Fruit fly (Drosophila melanogaster) whole organism, embryonic: ENCODE results near the gene LysD.

Source experiments
- Aef1 ChIP-seq: fragments of 200-800 bp; sonication (Bioruptor generic); IDR thresholded peaks from 3 replicates; pipeline ENCODE4 v1.3.6; 2022; ENCODE audit warnings: missing biosample characterization, missing genetic modification characterization
- Antp ChIP-seq: fragments of 200-800 bp; sonication (Bioruptor generic); optimal IDR thresholded peaks from 3 replicates; lab custom pipeline; 2016; ENCODE audit warnings: missing biosample characterization, missing genetic modification characterization
- CG10147 ChIP-seq: fragments of 200-800 bp; sonication (Bioruptor generic); optimal IDR thresholded peaks from 2 replicates; lab custom pipeline; 2019; ENCODE audit warnings: missing biosample characterization, mild to moderate bottlenecking, missing genetic modification characterization, moderate library complexity
- CG10321 ChIP-seq: fragments of 200-800 bp; sonication (Bioruptor generic); IDR thresholded peaks from 2 replicates; pipeline ENCODE4 v1.3.6; 2022; ENCODE audit warnings: missing biosample characterization, missing genetic modification characterization
- CG11456 ChIP-seq: fragments of 200-800 bp; sonication (Bioruptor generic); IDR thresholded peaks from 3 replicates; pipeline ENCODE4 v1.3.6; 2022; ENCODE audit warnings: missing biosample characterization, missing genetic modification characterization
- CG11560 ChIP-seq: fragments of 200-800 bp; sonication (Bioruptor generic); IDR thresholded peaks from 3 replicates; pipeline ENCODE4 v1.3.6; 2022; ENCODE audit warnings: missing biosample characterization, missing genetic modification characterization
- CG12155 ChIP-seq: fragments of 200-800 bp; sonication (Bioruptor generic); optimal IDR thresholded peaks from 3 replicates; lab custom pipeline; 2016; ENCODE audit warnings: missing biosample characterization, missing genetic modification characterization
- CG12236 ChIP-seq: fragments of 200-800 bp; sonication (Bioruptor generic); optimal IDR thresholded peaks from 2 replicates; lab custom pipeline; 2016; ENCODE audit warnings: missing biosample characterization, missing genetic modification characterization
- CG12744 ChIP-seq: fragments of 200-800 bp; sonication (Bioruptor generic); optimal IDR thresholded peaks from 2 replicates; lab custom pipeline; 2016; ENCODE audit warnings: missing biosample characterization, missing genetic modification characterization
- CG13123 ChIP-seq: fragments of 200-800 bp; sonication (Bioruptor generic); optimal IDR thresholded peaks from 2 replicates; lab custom pipeline; 2016; ENCODE audit warnings: missing biosample characterization, missing genetic modification characterization
- CG14710 ChIP-seq: fragments of 200-800 bp; sonication (Bioruptor generic); optimal IDR thresholded peaks from 3 replicates; lab custom pipeline; 2019; ENCODE audit warnings: missing biosample characterization, mild to moderate bottlenecking, missing genetic modification characterization, moderate library complexity
- CG15696 ChIP-seq: fragments of 200-800 bp; sonication (Bioruptor generic); optimal IDR thresholded peaks from 2 replicates; lab custom pipeline; 2019; ENCODE audit warnings: missing biosample characterization, mild to moderate bottlenecking, missing genetic modification characterization, moderate library complexity
- CG16813 ChIP-seq: fragments of 200-800 bp; sonication (Bioruptor generic); IDR thresholded peaks from 3 replicates; pipeline ENCODE4 v1.3.6; 2022; ENCODE audit warnings: missing biosample characterization, missing genetic modification characterization; ENCODE audit not compliant: partially characterized antibody
- CG18262 ChIP-seq: fragments of 200-800 bp; optimal IDR thresholded peaks from 3 replicates; lab custom pipeline; 2019; ENCODE audit warnings: missing biosample characterization, mild to moderate bottlenecking, missing genetic modification characterization, moderate library complexity
- CG2116 ChIP-seq: fragments of 200-800 bp; sonication (Bioruptor generic); optimal IDR thresholded peaks from 3 replicates; lab custom pipeline; 2018; ENCODE audit warnings: missing biosample characterization, mild to moderate bottlenecking, missing genetic modification characterization
- CG30020 ChIP-seq: fragments of 200-800 bp; optimal IDR thresholded peaks from 2 replicates; lab custom pipeline; 2019; ENCODE audit warnings: missing biosample characterization, mild to moderate bottlenecking, missing genetic modification characterization, moderate library complexity
- CG34224 ChIP-seq: fragments of 200-800 bp; sonication (Bioruptor generic); IDR thresholded peaks from 3 replicates; pipeline ENCODE4 v1.3.6; 2022; ENCODE audit warnings: missing biosample characterization, missing genetic modification characterization; ENCODE audit not compliant: partially characterized antibody
- CG3847 ChIP-seq: fragments of 200-800 bp; sonication (Bioruptor generic); IDR thresholded peaks from 2 replicates; pipeline ENCODE4 v1.3.6; 2022; ENCODE audit warnings: missing biosample characterization, missing genetic modification characterization
- CG42726 ChIP-seq: fragments of 200-800 bp; sonication (Bioruptor generic); IDR thresholded peaks from 2 replicates; pipeline ENCODE4 v1.3.6; 2022; ENCODE audit warnings: missing biosample characterization, missing genetic modification characterization; ENCODE audit not compliant: partially characterized antibody
- CG7928 ChIP-seq: fragments of 200-800 bp; sonication (Bioruptor generic); optimal IDR thresholded peaks from 2 replicates; lab custom pipeline; 2017; ENCODE audit warnings: missing biosample characterization, mild to moderate bottlenecking, missing genetic modification characterization
- CG9727 ChIP-seq: fragments of 200-800 bp; sonication (Bioruptor generic); optimal IDR thresholded peaks from 3 replicates; lab custom pipeline; 2017; ENCODE audit warnings: missing biosample characterization, mild to moderate bottlenecking, missing genetic modification characterization
- Dip3 ChIP-seq: fragments of 200-800 bp; sonication (Bioruptor generic); optimal IDR thresholded peaks from 3 replicates; lab custom pipeline; 2016; ENCODE audit warnings: missing biosample characterization, missing genetic modification characterization
- Ets97D ChIP-seq: fragments of 200-800 bp; sonication (Bioruptor generic); optimal IDR thresholded peaks from 3 replicates; lab custom pipeline; 2016; ENCODE audit warnings: missing biosample characterization, missing genetic modification characterization
- HLH3B ChIP-seq: fragments of 200-800 bp; sonication (Bioruptor generic); IDR thresholded peaks from 2 replicates; pipeline ENCODE4 v1.3.6; 2022; ENCODE audit warnings: missing biosample characterization, missing genetic modification characterization
- Hsf ChIP-seq: fragments of 200-800 bp; sonication (Bioruptor generic); optimal IDR thresholded peaks from 3 replicates; lab custom pipeline; 2016; ENCODE audit warnings: missing biosample characterization, missing genetic modification characterization
- MTF-1 ChIP-seq: fragments of 200-800 bp; sonication (Bioruptor generic); optimal IDR thresholded peaks from 2 replicates; lab custom pipeline; 2018; ENCODE audit warnings: missing biosample characterization, mild to moderate bottlenecking, missing genetic modification characterization, borderline replicate concordance
- NC2β ChIP-seq: fragments of 200-800 bp; sonication (Bioruptor generic); optimal IDR thresholded peaks from 2 replicates; lab custom pipeline; 2016; ENCODE audit warnings: missing biosample characterization, missing genetic modification characterization
- Oaz ChIP-seq: fragments of 200-800 bp; sonication (Bioruptor generic); IDR thresholded peaks from 2 replicates; pipeline ENCODE4 v1.3.6; 2022; ENCODE audit warnings: missing biosample characterization, missing genetic modification characterization
- Sox102F ChIP-seq: fragments of 200-800 bp; sonication (Bioruptor generic); optimal IDR thresholded peaks from 2 replicates; lab custom pipeline; 2018; ENCODE audit warnings: missing biosample characterization, mild to moderate bottlenecking, missing genetic modification characterization, moderate library complexity
- Xrp1 ChIP-seq: fragments of 200-800 bp; sonication (Bioruptor generic); IDR thresholded peaks from 2 replicates; pipeline ENCODE4 v1.3.6; 2022; ENCODE audit warnings: missing biosample characterization, missing genetic modification characterization
- YL-1 ChIP-seq: fragments of 200-800 bp; sonication (Bioruptor generic); optimal IDR thresholded peaks from 3 replicates; lab custom pipeline; 2017; ENCODE audit warnings: missing biosample characterization, mild to moderate bottlenecking, missing genetic modification characterization
- al ChIP-seq: fragments of 200-800 bp; sonication (Bioruptor generic); IDR thresholded peaks from 2 replicates; pipeline ENCODE4 v1.3.6; 2022; ENCODE audit warnings: missing biosample characterization, missing genetic modification characterization
- ap ChIP-seq: fragments of 200-800 bp; sonication (Bioruptor generic); IDR thresholded peaks from 2 replicates; pipeline ENCODE4 v1.3.6; 2022; ENCODE audit warnings: missing biosample characterization, missing genetic modification characterization
- cato ChIP-seq: fragments of 200-800 bp; sonication (Bioruptor generic); optimal IDR thresholded peaks from 2 replicates; lab custom pipeline; 2016; ENCODE audit warnings: missing biosample characterization, missing genetic modification characterization, borderline replicate concordance
- dimm ChIP-seq: fragments of 200-800 bp; sonication (Bioruptor generic); IDR thresholded peaks from 2 replicates; pipeline ENCODE4 v1.3.6; 2022; ENCODE audit warnings: missing biosample characterization, missing genetic modification characterization
- gem ChIP-seq: fragments of 200-800 bp; sonication (Bioruptor generic); optimal IDR thresholded peaks from 2 replicates; lab custom pipeline; 2019; ENCODE audit warnings: missing biosample characterization, mild to moderate bottlenecking, missing genetic modification characterization, moderate library complexity
- hth ChIP-seq: fragments of >200 bp; optimal IDR thresholded peaks from 2 replicates; lab custom pipeline; 2017; ENCODE audit warnings: inconsistent platforms
- lola ChIP-seq, 3 experiments: fragments of >200 bp in 2 of 3; fragments of 200-800 bp in 1 of 3; sonication (Bioruptor generic) in 1 of 3; optimal IDR thresholded peaks; 2 replicates each; lab custom pipeline; 2017 to 2019; ENCODE audit warnings: missing biosample characterization in 3 of 3, missing genetic modification characterization in 3 of 3, mild to moderate bottlenecking in 1 of 3, moderate library complexity in 1 of 3
- mam ChIP-seq: fragments of 200-800 bp; sonication (Bioruptor generic); optimal IDR thresholded peaks from 3 replicates; lab custom pipeline; 2016; ENCODE audit warnings: missing biosample characterization, missing genetic modification characterization
- nau ChIP-seq: fragments of 200-800 bp; sonication (Bioruptor generic); optimal IDR thresholded peaks from 3 replicates; lab custom pipeline; 2017; ENCODE audit warnings: missing biosample characterization, mild to moderate bottlenecking, missing genetic modification characterization, missing genetic modification reagents
- p53 ChIP-seq: fragments of 200-800 bp; sonication (Bioruptor generic); optimal IDR thresholded peaks from 2 replicates; lab custom pipeline; 2016; ENCODE audit warnings: missing biosample characterization, missing genetic modification characterization
- phol ChIP-seq: fragments of 200-800 bp; sonication (Bioruptor generic); optimal IDR thresholded peaks from 3 replicates; lab custom pipeline; 2018; ENCODE audit warnings: missing biosample characterization, mild to moderate bottlenecking, missing genetic modification characterization, moderate library complexity
- sisA ChIP-seq: fragments of 200-800 bp; sonication (Bioruptor generic); IDR thresholded peaks from 2 replicates; pipeline ENCODE4 v1.3.6; 2022; ENCODE audit warnings: missing biosample characterization, missing genetic modification characterization
- slp2 ChIP-seq: fragments of 200-800 bp; sonication (Bioruptor generic); optimal IDR thresholded peaks from 2 replicates; lab custom pipeline; 2016; ENCODE audit warnings: missing biosample characterization, missing genetic modification characterization
- so ChIP-seq: fragments of 200-800 bp; sonication (Bioruptor generic); IDR thresholded peaks from 3 replicates; pipeline ENCODE4 v1.3.6; 2022; ENCODE audit warnings: missing biosample characterization, missing genetic modification characterization
- tgo ChIP-seq: fragments of 200-800 bp; sonication (Bioruptor generic); IDR thresholded peaks from 3 replicates; pipeline ENCODE4 v1.3.6; 2022; ENCODE audit warnings: missing biosample characterization, missing genetic modification characterization
- tll ChIP-seq, 2 experiments: fragments of 200-800 bp in 1 of 2; fragments of >200 bp in 1 of 2; sonication (Bioruptor generic) in 1 of 2; optimal IDR thresholded peaks; 2 replicates each; lab custom pipeline; 2017 to 2019; ENCODE audit warnings: missing biosample characterization in 2 of 2, missing genetic modification characterization in 2 of 2, mild to moderate bottlenecking in 1 of 2, moderate library complexity in 1 of 2
- tx ChIP-seq: fragments of 200-800 bp; sonication (Bioruptor generic); optimal IDR thresholded peaks from 2 replicates; lab custom pipeline; 2016; ENCODE audit warnings: missing biosample characterization, missing genetic modification characterization
- unpg ChIP-seq: fragments of 200-800 bp; sonication (Bioruptor generic); optimal IDR thresholded peaks from 3 replicates; lab custom pipeline; 2018; ENCODE audit warnings: missing biosample characterization, mild to moderate bottlenecking, missing genetic modification characterization, moderate library complexity

Gene LysD

DNA sequence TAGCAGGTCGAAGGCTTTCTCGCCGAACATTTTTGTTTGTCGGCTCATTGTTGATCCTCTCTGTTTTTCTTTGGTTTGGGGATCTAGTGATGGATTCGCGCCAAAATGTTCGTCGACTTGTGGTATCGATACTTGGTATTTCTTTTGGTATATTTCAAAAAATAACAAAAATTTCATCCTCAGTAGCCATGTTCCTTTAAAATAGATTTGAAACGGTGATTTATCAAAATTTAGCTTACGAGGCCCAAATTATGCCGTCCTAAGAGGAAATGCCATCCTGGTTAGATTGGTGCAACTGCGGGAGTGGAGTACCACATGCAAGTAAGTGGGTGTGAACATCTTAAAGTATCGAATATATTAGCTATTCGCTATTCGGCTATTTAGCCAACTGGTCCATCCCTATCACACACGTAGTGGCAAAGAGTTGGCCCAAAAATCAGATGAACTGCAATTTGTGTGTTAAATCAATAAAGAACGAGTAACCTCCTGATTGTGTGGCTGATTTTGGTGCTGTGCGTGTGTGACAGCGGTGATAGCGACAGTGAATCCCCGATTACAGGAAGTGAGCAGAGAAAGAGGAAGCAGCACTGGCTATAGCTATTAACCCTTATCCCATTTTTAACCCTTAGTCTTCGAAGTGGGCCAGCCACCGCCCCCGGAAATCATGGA, 36.8 kb upstream of the LysD start, which contains the start of the genes Psf1 and Sac1 (continued):
- TF ChIP-seq CG11456 (GFP tag; lab: Robert Waterston, UW) (peak; percentile 34; the same call in 1 of the 3 replicates), CG12744 (GFP tag; lab: Kevin White, UChicago) (no peak), CG30020 (tag; lab: Kevin White, UChicago) (peak; percentile 83), Ets97D (peak; percentile 74), unpg (GFP tag; lab: Kevin White, UChicago) (no peak), HLH3B (GFP tag; lab: Robert Waterston, UW) (no peak), so (GFP tag; lab: Robert Waterston, UW) (0 out of 3 replicates have a peak, but pooled peaks have one; percentile 12), mam (GFP tag; lab: Kevin White, UChicago) (peak; percentile 68), Xrp1 (GFP tag; lab: Robert Waterston, UW) (peak; percentile 45; the same call in 1 of the 2 replicates), nau (no peak), CG11560 (no peak), CG42726 (peak; percentile 57; the same call in 1 of the 2 replicates), CG18262 (tag; lab: Kevin White, UChicago) (peak; percentile 48), Hsf (GFP tag; lab: Kevin White, UChicago) (peak; percentile 57), tgo (GFP tag; lab: Robert Waterston, UW) (0 out of 3 replicates have a peak, but pooled peaks have one; percentile 26), tll (GFP tag; optimal IDR thresholded peaks at IDR 0.05; lab: Kevin White, UChicago) (peak in 1 of 2 experiments; percentile 61), CG13123 (GFP tag; lab: Kevin White, UChicago) (no peak), MTF-1 (GFP tag; lab: Kevin White, UChicago) (no peak), CG16813 (GFP tag; lab: Robert Waterston, UW) (peak; percentile 91), lola (GFP tag; optimal IDR thresholded peaks at IDR 0.05; lab: Kevin White, UChicago) (peak in 1 of 3 experiments; percentile 53), cato (GFP tag; lab: Kevin White, UChicago) (peak; percentile 14), gem (tag; lab: Kevin White, UChicago) (no peak), CG14710 (tag; lab: Kevin White, UChicago) (peak; percentile 81), YL-1 (peak; percentile 69), CG7928 (GFP tag; lab: Kevin White, UChicago) (peak; percentile 10), p53 (peak; percentile 17), slp2 (GFP tag; lab: Kevin White, UChicago) (peak; percentile 17), Antp (GFP tag; lab: Kevin White, UChicago) (peak; percentile 72), CG12155 (peak; percentile 70), CG10147 (GFP tag; lab: Kevin White, UChicago) (peak; percentile 45), NC2β (GFP tag; lab: Kevin White, UChicago) (peak; percentile 38), CG34224 (GFP tag; lab: Robert Waterston, UW) (peak; percentile 79), dimm (no peak), CG9727 (GFP tag; lab: Kevin White, UChicago) (peak; percentile 46), tx (peak; percentile 62), CG2116 (GFP tag; lab: Kevin White, UChicago) (peak; percentile 61), Oaz (no peak), CG3847 (GFP tag; lab: Robert Waterston, UW) (peak; percentile 55), CG15696 (tag; lab: Kevin White, UChicago) (peak; percentile 46), phol (tag; lab: Kevin White, UChicago) (peak; percentile 76), Aef1 (GFP tag; lab: Robert Waterston, UW) (0 out of 3 replicates have a peak, but pooled peaks have one; percentile 25), CG12236 (no peak), Dip3 (GFP tag; lab: Kevin White, UChicago) (peak; percentile 46), ap (no peak), al (0 out of 2 replicates have a peak, but pooled peaks have one; percentile 29), CG10321 (GFP tag; lab: Robert Waterston, UW) (no peak), sisA (GFP tag; lab: Robert Waterston, UW) (peak; percentile 58), hth (lab: Kevin White, UChicago) (no peak), Sox102F (peak; percentile 32)
